Worm (Caenorhabditis elegans): Measurements from ENCODE around the gene F44B9.5.

- no peak for TF ChIP-seq ets-7 (tag; optimal IDR thresholded peaks at IDR 0.05)
- no peak for TF ChIP-seq ama-1 (optimal IDR thresholded peaks at IDR 0.05)
- TF ChIP-seq F13C5.2 (tag; optimal IDR thresholded peaks at IDR 0.05): no peak
- TF ChIP-seq flt-1 (GFP tag; IDR thresholded peaks at IDR 0.05): no peak
- no peak for TF ChIP-seq sea-1 (GFP tag; conservative IDR thresholded peaks at IDR 0.05)
- no peak for TF ChIP-seq tbx-37 (GFP tag; conservative IDR thresholded peaks at IDR 0.05)
- TF ChIP-seq tra-4 (tag; optimal IDR thresholded peaks at IDR 0.05): no peak
- TF ChIP-seq hmg-4 (GFP tag; optimal IDR thresholded peaks at IDR 0.05): no peak
Observed at ce11 chrIII:7981938-7982337, 34.4 kb downstream of the F44B9.5 start.
